Fruit fly (Drosophila melanogaster): ENCODE results near the gene COX8.

Gene COX8

DNA sequence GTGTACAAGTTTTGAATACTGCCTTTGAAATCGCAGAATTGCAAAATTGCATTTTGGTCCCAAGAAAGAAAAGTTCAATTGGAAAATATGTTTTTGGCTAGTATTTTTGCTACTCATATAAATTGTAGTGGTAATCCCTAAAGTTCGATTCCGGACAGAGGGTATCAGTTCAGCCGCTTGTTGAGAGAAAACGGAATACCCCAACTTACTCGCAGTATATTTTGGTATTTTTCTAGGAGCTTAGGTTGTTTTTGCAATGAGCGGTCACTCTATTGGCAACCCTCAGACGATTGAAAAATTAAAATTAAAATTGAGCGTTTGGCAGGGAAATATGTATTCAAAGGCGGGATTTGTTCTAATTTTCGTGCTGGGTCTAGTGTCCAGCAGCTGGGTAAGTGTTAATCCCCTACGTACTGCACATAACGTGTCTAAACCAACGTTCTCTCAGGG, 35.1 kb upstream of the COX8 start (continued):
- TF ChIP-seq grn (GFP tag; optimal IDR thresholded peaks at IDR 0.05) (no peak), gt (GFP tag; IDR thresholded peaks at IDR 0.05) (no peak), CG7271 (tag; optimal IDR thresholded peaks at IDR 0.05) (no peak), CG14050 (GFP tag; IDR thresholded peaks at IDR 0.05) (no peak), CG2202 (tag; optimal IDR thresholded peaks at IDR 0.05) (no peak), CG12659 (GFP tag; optimal IDR thresholded peaks at IDR 0.05) (peak; percentile 4), crp (GFP tag; optimal IDR thresholded peaks at IDR 0.05) (no peak), MESR4 (GFP tag; optimal IDR thresholded peaks at IDR 0.05) (peak; percentile 85), CG11695 (GFP tag; IDR thresholded peaks at IDR 0.05) (no peak), sens-2 (GFP tag; IDR thresholded peaks at IDR 0.05) (no peak), CG8290 (GFP tag; optimal IDR thresholded peaks at IDR 0.05) (no peak), CG8290 (tag; optimal IDR thresholded peaks at IDR 0.05) (no peak), Antp (GFP tag; optimal IDR thresholded peaks at IDR 0.05) (no peak), CG11504 (tag; optimal IDR thresholded peaks at IDR 0.05) (no peak), btn (GFP tag; optimal IDR thresholded peaks at IDR 0.05) (no peak), cg (GFP tag; optimal IDR thresholded peaks at IDR 0.05) (no peak), Bgb (GFP tag; IDR thresholded peaks at IDR 0.05; ENCODE audit: partially characterized antibody) (no peak), knrl (GFP tag; IDR thresholded peaks at IDR 0.05; ENCODE audit: partially characterized antibody) (0 out of 3 replicates have a peak, but pooled peaks have one; percentile 10), tio (GFP tag; optimal IDR thresholded peaks at IDR 0.05) (no peak), CG6689 (GFP tag; IDR thresholded peaks at IDR 0.05) (no peak), CG6175 (GFP tag; IDR thresholded peaks at IDR 0.05) (no peak), dan (GFP tag; IDR thresholded peaks at IDR 0.05) (no peak), CG1832 (GFP tag; optimal IDR thresholded peaks at IDR 0.05) (no peak), abd-A (tag; optimal IDR thresholded peaks at IDR 0.05) (no peak), CG34376 (GFP tag; optimal IDR thresholded peaks at IDR 0.05) (no peak), disco-r (GFP tag; optimal IDR thresholded peaks at IDR 0.05) (no peak), dati (GFP tag; IDR thresholded peaks at IDR 0.05) (no peak), Spps (tag; optimal IDR thresholded peaks at IDR 0.05) (no peak), CG10654 (GFP tag; optimal IDR thresholded peaks at IDR 0.05) (no peak), Sox100B (GFP tag; optimal IDR thresholded peaks at IDR 0.05) (no peak), Nf-YC (tag; optimal IDR thresholded peaks at IDR 0.05) (no peak), lov (optimal IDR thresholded peaks at IDR 0.05) (no peak), lov (GFP tag; IDR thresholded peaks at IDR 0.05) (no peak), Kr (GFP tag; optimal IDR thresholded peaks at IDR 0.05) (no peak), CG12071 (GFP tag; optimal IDR thresholded peaks at IDR 0.05) (no peak), ro (GFP tag; IDR thresholded peaks at IDR 0.05) (no peak), shn (GFP tag; optimal IDR thresholded peaks at IDR 0.05) (no peak), CG1024 (GFP tag; IDR thresholded peaks at IDR 0.05) (no peak), Sry-δ (GFP tag; optimal IDR thresholded peaks at IDR 0.05) (peak; percentile 27), wek (GFP tag; optimal IDR thresholded peaks at IDR 0.05) (peak; percentile 95), NC2α (GFP tag; optimal IDR thresholded peaks at IDR 0.05) (no peak), twi (tag; optimal IDR thresholded peaks at IDR 0.05) (no peak), CG3407 (GFP tag; optimal IDR thresholded peaks at IDR 0.05) (no peak), lola (GFP tag; optimal IDR thresholded peaks at IDR 0.05) (no peak), CG33557 (GFP tag; optimal IDR thresholded peaks at IDR 0.05) (no peak), Nf-YB (GFP tag; optimal IDR thresholded peaks at IDR 0.05) (no peak), Scr (GFP tag; IDR thresholded peaks at IDR 0.05; ENCODE audit: partially characterized antibody) (no peak), Dbx (GFP tag; IDR thresholded peaks at IDR 0.05) (no peak), Dad (GFP tag; optimal IDR thresholded peaks at IDR 0.05) (no peak), nmo (GFP tag; optimal IDR thresholded peaks at IDR 0.05) (no peak), hkb (optimal IDR thresholded peaks at IDR 0.05) (peak; percentile 24), hkb (GFP tag; IDR thresholded peaks at IDR 0.05) (no peak)

Data from whole organism, embryonic.